Worm (Caenorhabditis elegans) whole organism, L2 larva: ENCODE results near the gene C28C12.11.

Experiments used
- lin-11 ChIP-seq: fragments of 150-350 bp; sonication (generic microtip); optimal IDR thresholded peaks from 2 replicates; lab custom pipeline; 2014; ENCODE audit warnings: missing biosample characterization, missing genetic modification characterization, inconsistent platforms, mixed read lengths
- lin-13 ChIP-seq: fragments of 150-350 bp; optimal IDR thresholded peaks from 2 replicates; lab custom pipeline; 2014; ENCODE audit warnings: missing biosample characterization, missing genetic modification reagents, missing genetic modification characterization
- mdl-1 ChIP-seq, 2 experiments: fragments of 150-350 bp in 1 of 2; sonication (generic microtip) in 1 of 2; optimal IDR thresholded peaks; 2 replicates each; lab custom pipeline; 2017; ENCODE audit warnings: missing biosample characterization in 2 of 2, missing genetic modification characterization in 2 of 2
- nhr-6 ChIP-seq: fragments of 150-350 bp; optimal IDR thresholded peaks from 2 replicates; lab custom pipeline; 2014; ENCODE audit warnings: missing biosample characterization, missing genetic modification characterization
- snpc-4 ChIP-seq: fragments of 150-350 bp; optimal IDR thresholded peaks from 2 replicates; lab custom pipeline; 2014; ENCODE audit warnings: missing biosample characterization, missing genetic modification characterization

DNA sequence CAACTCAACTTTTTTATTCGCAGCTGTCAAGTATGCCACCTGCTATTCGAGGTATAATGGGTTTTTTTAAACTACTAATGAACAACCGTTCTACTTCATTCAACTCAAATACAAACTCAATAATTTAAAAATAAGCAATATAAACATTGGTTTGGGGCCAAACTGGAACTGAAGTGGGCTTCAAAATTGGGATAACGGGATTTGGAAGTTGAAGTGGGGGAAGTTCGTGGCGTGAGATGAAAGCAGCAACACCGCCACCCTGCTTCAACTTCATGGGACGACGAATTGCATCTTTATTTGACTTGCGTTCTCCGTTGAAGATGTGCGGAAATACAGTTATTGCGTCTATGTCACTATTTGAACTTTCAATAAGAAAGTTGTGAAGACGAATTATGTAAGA lies 4.7 kb downstream of the C28C12.11 start:
- TF ChIP-seq snpc-4 (tag; lab: Kevin White, UChicago) (no peak), nhr-6 (tag; lab: Kevin White, UChicago) (no peak), lin-13 (GFP tag; lab: Kevin White, UChicago) (no peak), lin-11 (no peak), mdl-1 (tag; optimal IDR thresholded peaks at IDR 0.05; lab: Kevin White, UChicago) (no peak)
